Fruit fly (Drosophila melanogaster): ENCODE measurements around the gene mRpL20.

Gene mRpL20

DNA sequence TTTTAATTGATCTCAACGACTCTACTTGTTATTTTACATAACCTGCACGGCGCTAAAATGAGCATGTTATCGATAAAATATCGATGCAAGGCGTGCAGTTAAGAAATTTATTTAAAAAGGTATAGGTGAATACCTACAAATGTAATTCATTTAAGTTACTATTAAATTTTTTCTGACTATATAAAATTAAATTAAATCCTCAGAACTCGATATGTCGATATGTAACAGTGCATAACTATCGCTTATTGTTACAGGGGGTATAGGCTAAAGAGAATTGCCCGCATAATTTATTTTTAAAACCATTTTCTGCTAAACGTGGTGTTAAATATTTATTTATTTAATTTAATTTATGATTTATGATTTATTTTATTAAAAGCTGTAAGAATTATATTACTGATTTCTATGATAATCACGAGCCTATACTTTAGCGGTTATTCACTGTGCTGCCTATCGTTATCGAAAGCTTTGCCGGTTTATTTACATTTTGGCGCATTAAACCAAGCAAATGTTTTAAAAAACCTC, at the start of gene mRpL20, which contains the start of gene Icmt:
TSS of gene mRpL20 (minus strand) at position 65 of the 522 bp plus-strand sequence.
TSS of gene Icmt (plus strand) at position 464 of the 522 bp plus-strand sequence.
- TF ChIP-seq noc (tag; optimal IDR thresholded peaks at IDR 0.05), result peak; percentile 92

DNA sequence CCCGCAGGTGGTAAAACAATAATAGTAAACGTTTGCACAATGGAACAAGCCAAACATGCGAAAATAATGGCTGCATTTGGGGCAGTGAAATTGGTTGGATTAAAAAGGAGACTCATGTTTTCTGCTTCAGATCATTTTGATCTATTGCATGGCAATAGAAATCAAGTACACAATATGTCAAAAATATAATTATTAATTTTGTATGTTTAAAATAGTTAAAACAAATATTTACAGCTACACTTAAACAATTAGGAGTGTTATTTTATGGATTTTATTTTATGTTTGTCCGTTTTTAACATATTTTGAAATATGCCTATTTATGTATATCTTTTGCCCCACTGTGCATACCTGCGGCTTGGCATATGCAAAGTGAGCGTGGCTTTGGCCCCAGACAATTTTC, 48.6 kb upstream of the mRpL20 start:
- TF ChIP-seq noc (tag; optimal IDR thresholded peaks at IDR 0.05), result no peak

DNA sequence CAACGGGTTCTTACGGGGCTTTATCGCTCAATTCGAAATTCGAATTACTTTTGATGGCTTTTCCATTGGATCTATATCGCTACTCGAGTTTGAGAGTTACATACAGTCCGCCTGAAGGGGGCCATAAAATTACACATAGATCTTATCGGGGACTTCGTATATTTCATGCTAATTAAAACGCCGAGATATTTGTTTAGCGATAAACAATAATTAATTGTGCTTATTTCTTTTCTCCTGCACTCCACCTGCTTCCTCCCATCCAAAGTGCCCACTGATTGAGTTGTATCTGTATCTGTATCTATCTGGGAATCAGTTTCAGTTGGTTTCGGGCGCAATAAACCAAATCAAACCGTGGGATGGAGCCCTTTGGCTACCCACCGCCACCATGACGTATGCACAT, 48.0 kb upstream of the mRpL20 start:
- no peak for TF ChIP-seq noc (tag; optimal IDR thresholded peaks at IDR 0.05)

DNA sequence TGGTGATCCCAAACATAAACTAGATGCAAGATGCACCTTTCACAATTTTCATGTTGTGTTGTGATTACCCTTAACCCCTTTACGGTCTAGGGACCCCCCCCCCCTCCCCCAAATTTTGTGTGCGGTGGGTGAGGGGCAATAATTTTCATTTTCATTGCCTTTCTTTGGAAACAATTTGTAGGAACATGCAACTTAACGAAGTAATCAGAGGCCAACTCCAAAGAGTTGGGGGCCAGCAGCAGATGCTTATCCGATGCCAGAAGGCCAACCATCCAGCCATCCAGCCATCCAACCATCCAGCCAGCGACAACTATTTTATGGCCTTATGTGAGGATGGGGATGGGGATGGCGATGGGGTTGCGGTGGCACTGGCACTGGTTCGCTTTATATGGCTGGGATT, 47.3 kb upstream of the mRpL20 start:
- TF ChIP-seq noc (tag; optimal IDR thresholded peaks at IDR 0.05), result no peak

DNA sequence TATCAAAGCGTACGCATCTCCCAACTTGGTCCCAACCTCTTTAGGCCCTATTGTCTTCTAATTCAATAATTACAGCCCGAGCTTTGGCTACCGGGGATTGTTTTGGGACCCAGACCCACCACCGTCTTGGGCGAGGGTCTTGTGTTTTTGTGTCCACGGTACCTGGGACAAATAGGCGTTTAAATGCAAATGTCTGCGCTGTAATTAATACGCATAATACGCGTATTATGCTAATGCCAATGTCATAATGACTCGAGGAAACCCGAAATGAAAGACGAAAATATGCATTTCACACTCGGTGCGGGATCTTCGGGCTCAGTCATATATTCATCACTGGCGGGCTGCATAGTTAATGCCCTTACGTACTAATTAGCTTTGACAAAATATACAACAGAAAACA, 46.7 kb upstream of the mRpL20 start:
- no peak for TF ChIP-seq noc (tag; optimal IDR thresholded peaks at IDR 0.05)

DNA sequence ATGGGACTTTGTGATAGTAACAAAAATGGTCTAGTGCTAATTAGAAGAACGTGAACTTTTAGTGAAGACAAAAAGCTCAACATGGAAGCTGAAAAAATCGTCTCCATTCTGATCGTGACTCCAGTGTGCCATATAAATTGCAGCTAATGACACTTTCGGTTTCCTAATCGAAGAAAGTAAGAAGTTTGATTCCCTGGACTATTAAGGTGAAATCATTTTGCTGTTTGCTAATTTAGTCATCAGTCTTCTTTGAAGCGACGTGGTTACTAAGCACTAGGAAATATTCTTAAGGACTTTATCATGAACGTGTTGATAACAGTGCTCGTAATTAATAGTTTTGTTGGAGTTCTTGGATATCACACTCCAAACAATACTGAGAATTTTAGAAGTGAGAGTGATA, 45.1 kb upstream of the mRpL20 start, which contains the start of gene CG34429:
TSS of gene CG34429 (plus strand) at position 301 of the 400 bp plus-strand sequence.
- no peak for TF ChIP-seq noc (tag; optimal IDR thresholded peaks at IDR 0.05)

DNA sequence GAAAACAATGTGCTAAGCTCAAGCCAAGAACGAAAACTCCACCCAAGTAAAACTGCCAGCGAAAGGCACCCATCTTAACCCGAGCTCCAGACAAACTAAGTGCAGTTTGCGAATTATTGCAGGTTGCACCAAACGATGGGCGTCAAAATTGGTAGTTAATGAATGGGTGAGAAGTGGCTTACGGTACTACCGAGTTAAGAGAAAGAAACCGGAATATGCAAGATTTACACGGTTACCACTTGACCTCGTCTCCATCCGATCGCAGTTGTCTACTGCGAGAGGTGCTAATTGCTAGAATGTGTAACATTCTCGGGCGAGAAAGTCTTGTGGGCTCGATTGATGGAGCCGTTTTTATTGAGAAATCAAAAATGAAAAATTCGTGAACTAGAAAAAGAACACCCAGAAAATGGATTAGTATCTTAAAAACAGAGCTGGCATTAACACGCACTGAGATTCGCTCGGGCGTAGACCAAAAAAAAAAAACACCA, 43.7 kb upstream of the mRpL20 start, which contains the start of the genes CG14115 and CG34428:
TSS of gene CG14115 (minus strand) at position 101 of the 488 bp plus-strand sequence.
TSS of gene CG34428 (plus strand) at position 438 of the 488 bp plus-strand sequence.
- TF ChIP-seq noc (tag; optimal IDR thresholded peaks at IDR 0.05), result no peak

DNA sequence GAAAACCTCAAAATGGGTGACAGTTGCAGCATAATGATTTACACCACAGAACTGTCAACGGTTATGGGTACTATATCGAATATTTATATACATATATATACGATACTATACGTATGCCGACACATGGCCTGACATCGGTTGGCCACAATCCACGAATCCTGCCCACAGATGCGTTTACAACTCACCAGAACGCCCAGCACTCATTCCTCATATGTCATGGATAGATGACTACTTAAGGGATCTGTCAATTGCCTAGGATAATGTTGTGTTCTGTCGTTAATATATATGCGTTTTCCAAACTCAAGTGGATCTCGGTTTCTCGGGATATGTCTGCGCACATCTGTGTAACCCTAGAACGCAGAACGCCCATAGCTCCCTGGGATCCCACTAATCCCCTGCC, 40.8 kb upstream of the mRpL20 start:
- TF ChIP-seq noc (tag; optimal IDR thresholded peaks at IDR 0.05), result no peak

DNA sequence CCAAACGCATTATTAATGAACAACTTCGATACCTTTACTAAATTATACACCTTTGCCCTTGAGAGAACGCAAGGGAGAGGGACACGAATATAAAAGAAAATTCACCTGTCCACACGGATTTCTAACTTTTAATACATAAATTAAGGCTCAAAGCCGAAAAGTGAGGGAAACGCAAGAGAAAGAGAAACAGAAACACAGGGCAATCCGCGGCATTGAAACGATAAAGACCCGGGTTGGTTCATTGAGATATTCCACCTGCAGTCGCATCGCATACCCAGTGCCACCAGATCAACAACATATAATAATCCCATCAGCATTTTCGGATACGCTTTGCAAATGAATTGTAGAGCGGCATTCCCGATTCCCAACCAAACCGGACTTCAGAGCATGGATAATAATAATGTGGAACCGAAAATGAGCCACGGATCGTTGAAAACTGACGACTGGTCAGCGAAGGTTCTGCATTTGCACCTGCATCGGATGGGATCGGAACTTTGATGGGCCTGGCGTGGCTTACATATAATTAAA, 33.1 kb upstream of the mRpL20 start:
- TF ChIP-seq noc (tag; optimal IDR thresholded peaks at IDR 0.05), result no peak

DNA sequence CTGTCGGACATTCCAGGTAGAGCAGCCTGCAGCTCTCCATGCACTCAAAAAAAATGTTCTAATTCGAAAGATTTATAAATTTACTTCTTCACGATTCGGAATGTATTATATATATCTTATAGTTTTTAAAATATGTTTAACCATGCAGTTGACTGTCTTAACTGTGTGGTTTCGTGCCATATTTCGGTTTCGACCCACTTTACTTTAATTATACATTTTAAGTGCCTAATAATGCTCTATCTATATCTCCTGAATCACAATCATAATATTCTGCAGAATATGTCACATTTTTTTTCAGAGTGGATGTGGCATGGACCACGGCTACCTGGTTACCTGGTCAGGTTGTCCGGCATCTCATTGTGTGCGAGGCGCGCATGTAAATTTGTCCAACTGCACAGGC, 32.0 kb upstream of the mRpL20 start:
- no peak for TF ChIP-seq noc (tag; optimal IDR thresholded peaks at IDR 0.05)

DNA sequence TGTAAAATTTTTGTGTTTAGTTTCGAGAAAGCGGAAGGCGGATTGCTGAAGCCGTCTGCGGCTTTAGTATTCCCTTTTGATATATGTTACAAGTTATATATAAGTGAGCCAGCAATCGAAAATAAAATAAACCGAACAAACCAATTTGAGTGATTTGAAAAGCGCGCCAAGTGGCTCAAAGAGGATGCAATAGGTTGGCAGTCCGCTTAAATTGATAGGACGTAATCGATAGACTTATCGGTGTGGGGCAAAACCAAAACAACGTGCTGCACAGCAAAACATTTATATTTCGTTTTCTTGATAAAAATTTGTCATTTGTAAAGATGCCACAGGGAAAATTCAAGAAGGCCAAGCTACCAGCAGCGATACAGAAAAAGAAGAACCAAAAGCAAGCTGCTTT, 29.1 kb upstream of the mRpL20 start, which contains the start of gene CG11279:
TSS of gene CG11279 (plus strand) at position 220 of the 400 bp plus-strand sequence.
- no peak for TF ChIP-seq noc (tag; optimal IDR thresholded peaks at IDR 0.05)

DNA sequence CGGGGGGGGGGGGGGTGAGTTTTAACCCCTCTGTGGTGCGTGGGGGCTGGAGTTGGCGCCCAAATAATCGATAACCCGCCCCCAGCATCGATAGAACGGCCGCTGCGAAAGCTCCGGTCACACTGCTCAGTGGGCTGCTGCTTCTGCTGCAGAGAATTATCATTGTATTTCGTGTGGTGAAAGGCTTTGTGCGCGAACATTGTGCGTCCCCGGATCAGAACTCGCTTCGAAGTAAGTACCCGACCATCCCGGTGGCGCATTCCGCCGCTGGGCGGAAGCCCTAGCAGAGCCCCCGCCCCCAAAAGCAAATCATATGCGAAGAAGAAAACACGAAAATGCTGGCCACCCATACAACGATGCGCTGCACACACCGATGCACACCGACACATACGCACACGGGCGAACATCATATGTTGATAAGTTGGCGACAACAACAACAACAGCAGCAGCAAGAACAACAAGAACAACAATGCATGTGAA, 26.7 kb upstream of the mRpL20 start, which contains the start of gene Syx13:
TSS of gene Syx13 (plus strand) at position 100 of the 480 bp plus-strand sequence.
- TF ChIP-seq noc (tag; optimal IDR thresholded peaks at IDR 0.05), result peak; percentile 59

DNA sequence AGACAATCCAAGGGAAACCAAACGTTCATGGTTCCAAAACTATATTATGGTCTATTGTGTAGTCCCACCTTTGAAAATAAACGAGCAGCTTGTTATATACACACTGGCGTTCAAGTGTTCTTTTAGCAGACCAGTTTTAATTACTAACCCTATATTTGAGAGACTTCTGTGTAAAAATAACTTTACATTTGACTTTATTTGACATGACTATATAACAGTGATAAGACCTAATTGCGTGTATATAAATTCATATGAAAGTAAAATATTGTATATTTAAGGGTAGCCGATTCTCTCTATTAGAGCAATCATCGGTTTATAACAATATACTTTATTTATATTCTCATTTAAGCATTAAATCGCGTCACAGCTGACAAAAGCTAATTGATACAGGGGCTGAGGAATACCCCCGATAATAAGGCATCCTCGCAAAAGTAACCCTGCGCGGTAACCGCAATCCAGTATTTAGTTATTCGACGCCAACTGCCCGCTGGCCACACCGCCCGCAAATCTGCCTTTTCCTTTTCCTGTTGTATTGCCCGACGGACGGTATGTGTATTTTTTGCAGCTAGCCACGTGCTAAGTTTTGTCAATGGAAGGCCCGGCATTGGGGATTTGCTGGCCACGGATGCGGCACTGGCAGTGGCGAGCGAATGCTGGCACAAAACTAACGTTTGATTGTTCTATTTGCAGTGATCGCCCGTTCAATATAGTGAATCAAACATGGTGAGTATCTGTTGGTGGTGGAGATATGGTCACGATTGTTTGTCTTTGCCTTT, 23.8 kb upstream of the mRpL20 start, which contains the start of gene RpS4:
TSS of gene RpS4 (plus strand) at position 465 of the 776 bp plus-strand sequence.
- TF ChIP-seq noc (tag; optimal IDR thresholded peaks at IDR 0.05), result peak; percentile 82

DNA sequence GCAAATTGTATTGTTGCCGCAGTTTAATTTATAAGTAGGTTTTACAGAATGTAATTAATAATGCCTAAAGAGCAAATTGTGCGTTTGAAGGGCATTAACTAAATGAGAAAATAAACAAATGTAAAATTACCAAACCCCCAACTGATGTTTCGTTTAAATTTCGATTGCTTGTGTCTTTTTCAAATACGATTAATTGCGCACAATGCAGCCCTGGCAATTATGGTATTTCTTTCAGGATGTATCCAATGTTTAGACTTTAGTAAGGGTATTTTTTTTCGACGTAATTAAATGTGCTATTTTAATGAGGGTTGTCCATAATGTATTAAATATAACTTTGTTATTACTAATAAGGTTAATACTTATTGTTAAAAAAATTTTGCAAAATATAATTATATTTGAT, 23.2 kb upstream of the mRpL20 start:
- TF ChIP-seq noc (tag; optimal IDR thresholded peaks at IDR 0.05), result no peak

DNA sequence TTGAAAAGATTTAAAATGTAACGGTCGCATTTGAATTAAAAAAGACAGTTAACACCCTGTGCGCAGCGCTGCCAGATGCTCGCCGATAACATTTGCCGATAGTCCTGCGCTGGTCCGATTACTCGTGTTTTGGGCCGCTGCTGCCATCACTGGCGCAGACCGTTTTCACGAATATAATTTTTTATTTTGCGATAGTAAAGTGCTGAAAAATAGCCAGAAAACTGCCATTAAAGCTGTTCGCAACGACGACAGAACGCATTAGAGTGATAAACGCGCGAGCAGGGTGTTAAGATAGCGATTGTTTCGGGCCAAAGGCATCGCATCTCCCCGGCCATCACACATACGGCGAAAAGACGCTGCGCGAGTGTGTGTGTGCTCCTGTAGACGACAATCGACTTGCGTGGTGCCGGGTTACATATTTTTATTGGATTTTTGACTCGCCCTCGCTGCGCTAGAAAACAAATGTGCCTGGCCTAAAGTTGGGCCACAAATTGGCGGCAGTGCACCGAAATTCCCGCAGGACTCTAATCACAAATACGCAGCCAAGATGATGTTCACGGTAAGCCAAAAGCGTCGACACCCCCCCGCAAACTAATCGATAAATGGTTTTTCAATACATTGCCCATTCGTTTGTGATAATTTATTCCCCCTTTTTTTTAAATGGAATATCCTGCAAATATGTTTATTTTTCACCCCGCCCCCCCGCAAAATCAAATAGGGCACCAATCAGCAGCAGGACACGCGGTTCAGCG, 19.2 kb upstream of the mRpL20 start, which contains the start of gene Srrm1:
TSS of gene Srrm1 (plus strand) at position 116 of the 752 bp plus-strand sequence.
- TF ChIP-seq noc (tag; optimal IDR thresholded peaks at IDR 0.05), result no peak

All from whole organism, larva.